Fruit fly (Drosophila melanogaster) whole organism, wandering third instar larva: ENCODE measurements around the gene CG7900.
A peak's percentile ranks its signal among the peaks of the same experiment; 100 is the strongest.

Source experiments
- Abd-B ChIP-seq: fragments of >200 bp; optimal IDR thresholded peaks from 2 replicates; lab custom pipeline; 2017; ENCODE audit warnings: missing biosample characterization, missing genetic modification characterization
- CG32264 ChIP-seq: fragments of 200-800 bp; sonication (Bioruptor generic); optimal IDR thresholded peaks from 2 replicates; lab custom pipeline; 2016; ENCODE audit warnings: missing biosample characterization, missing genetic modification characterization
- CG9705 ChIP-seq: fragments of 200-800 bp; sonication (Bioruptor generic); optimal IDR thresholded peaks from 2 replicates; lab custom pipeline; 2018; ENCODE audit warnings: missing biosample characterization, mild to moderate bottlenecking, missing genetic modification characterization
- CrebA ChIP-seq: fragments of 200-800 bp; sonication (Bioruptor generic); optimal IDR thresholded peaks from 2 replicates; lab custom pipeline; 2016; ENCODE audit warnings: missing biosample characterization, mild to moderate bottlenecking, missing genetic modification characterization, borderline replicate concordance
- Dfd ChIP-seq: fragments of >200 bp; optimal IDR thresholded peaks from 2 replicates; lab custom pipeline; 2017; ENCODE audit warnings: missing biosample characterization, missing genetic modification characterization
- Dif ChIP-seq: fragments of 200-275, 200-300 bp; sonication (Bioruptor generic); optimal IDR thresholded peaks from 2 replicates; lab custom pipeline; 2018; ENCODE audit warnings: missing biosample characterization, missing genetic modification characterization; ENCODE audit not compliant: partially characterized antibody
- GATAd ChIP-seq: sonication (Bioruptor generic); optimal IDR thresholded peaks from 2 replicates; lab custom pipeline; 2016; ENCODE audit warnings: missing biosample characterization, missing genetic modification characterization
- HLH106 ChIP-seq: fragments of 200-800 bp; optimal IDR thresholded peaks from 3 replicates; lab custom pipeline; 2019; ENCODE audit warnings: missing biosample characterization, mild to moderate bottlenecking, missing genetic modification characterization, moderate library complexity
- Hnf4 ChIP-seq: fragments of 200-800 bp; sonication (Bioruptor generic); optimal IDR thresholded peaks from 2 replicates; lab custom pipeline; 2016; ENCODE audit warnings: missing biosample characterization, mild to moderate bottlenecking, missing genetic modification characterization
- Hr78 ChIP-seq: fragments of >200 bp; optimal IDR thresholded peaks from 2 replicates; lab custom pipeline; 2017; ENCODE audit warnings: missing biosample characterization, missing genetic modification characterization
- Hr83 ChIP-seq: fragments of 200-300 bp; sonication (Bioruptor generic); optimal IDR thresholded peaks from 2 replicates; lab custom pipeline; 2016; ENCODE audit warnings: missing biosample characterization, mild to moderate bottlenecking, missing genetic modification characterization, moderate library complexity; ENCODE audit not compliant: poor library complexity, severe bottlenecking
- Jra ChIP-seq: sonication (Bioruptor generic); optimal IDR thresholded peaks from 2 replicates; lab custom pipeline; 2016; ENCODE audit warnings: missing biosample characterization, missing genetic modification characterization
- Mio ChIP-seq: sonication (Bioruptor generic); optimal IDR thresholded peaks from 2 replicates; lab custom pipeline; 2016; ENCODE audit warnings: missing biosample characterization, missing genetic modification characterization
- Myc ChIP-seq: fragments of >200 bp; optimal IDR thresholded peaks from 2 replicates; lab custom pipeline; 2017
- N ChIP-seq: fragments of >200 bp; optimal IDR thresholded peaks from 2 replicates; lab custom pipeline; 2018; ENCODE audit warnings: missing biosample characterization, missing external identifiers, missing genetic modification characterization
- OdsH ChIP-seq: fragments of 200-800 bp; sonication (Bioruptor generic); optimal IDR thresholded peaks from 2 replicates; lab custom pipeline; 2016; ENCODE audit warnings: missing biosample characterization, mild to moderate bottlenecking, missing genetic modification characterization
- Rel ChIP-seq, 2 experiments: fragments of 200-800 bp; sonication (Bioruptor generic) in 1 of 2; optimal IDR thresholded peaks; 2 replicates in 1 of 2; 3 replicates in 1 of 2; lab custom pipeline; 2016 to 2019; ENCODE audit warnings: mild to moderate bottlenecking in 2 of 2, missing biosample characterization in 2 of 2, missing genetic modification characterization in 2 of 2, moderate library complexity in 1 of 2
- Sp1 ChIP-seq: fragments of 200-800 bp; sonication (Bioruptor generic); optimal IDR thresholded peaks from 3 replicates; lab custom pipeline; 2019; ENCODE audit warnings: missing biosample characterization, mild to moderate bottlenecking, missing genetic modification characterization, moderate library complexity
- Vsx2 ChIP-seq: fragments of 200-300, 225-300 bp; sonication (Bioruptor generic); optimal IDR thresholded peaks from 2 replicates; lab custom pipeline; 2018; ENCODE audit warnings: missing biosample characterization, missing genetic modification characterization; ENCODE audit not compliant: partially characterized antibody
- br ChIP-seq: fragments of 200-800 bp; sonication (Bioruptor generic); optimal IDR thresholded peaks from 2 replicates; lab custom pipeline; 2016; ENCODE audit warnings: missing biosample characterization, missing genetic modification characterization
- brk ChIP-seq: fragments of 200-800 bp; sonication (Bioruptor generic); optimal IDR thresholded peaks from 2 replicates; lab custom pipeline; 2016; ENCODE audit warnings: missing biosample characterization, mild to moderate bottlenecking, missing genetic modification characterization
- dl ChIP-seq, 2 experiments: fragments of 175-275, 200-275 bp in 1 of 2; fragments of 200-275 bp in 1 of 2; sonication (Bioruptor generic); optimal IDR thresholded peaks; lab custom pipeline; 2018; ENCODE audit warnings: mild to moderate bottlenecking in 2 of 2, missing biosample characterization in 2 of 2, missing genetic modification characterization in 2 of 2, moderate library complexity in 2 of 2; ENCODE audit not compliant: partially characterized antibody in 2 of 2, insufficient read depth in 1 of 2
- dmrt93B ChIP-seq: fragments of 200-800 bp; sonication (Bioruptor generic); optimal IDR thresholded peaks from 2 replicates; lab custom pipeline; 2018; ENCODE audit warnings: missing biosample characterization, mild to moderate bottlenecking, missing genetic modification characterization
- dsf ChIP-seq: sonication (Bioruptor generic); optimal IDR thresholded peaks from 2 replicates; lab custom pipeline; 2016; ENCODE audit warnings: missing biosample characterization, missing genetic modification characterization, borderline replicate concordance
- ey ChIP-seq: fragments of 200-800 bp; sonication (Bioruptor generic); optimal IDR thresholded peaks from 2 replicates; lab custom pipeline; 2016; ENCODE audit warnings: missing biosample characterization, missing genetic modification characterization
- foxo ChIP-seq, 2 experiments: fragments of 200-800 bp; sonication (Bioruptor generic); optimal IDR thresholded peaks; 2 replicates in 1 of 2; 3 replicates in 1 of 2; lab custom pipeline; 2016 to 2017; ENCODE audit warnings: missing biosample characterization in 2 of 2, missing genetic modification characterization in 2 of 2
- fru ChIP-seq: fragments of 200-800 bp; sonication (Bioruptor generic); optimal IDR thresholded peaks from 3 replicates; lab custom pipeline; 2016; ENCODE audit warnings: missing biosample characterization, mild to moderate bottlenecking, missing genetic modification characterization
- h ChIP-seq: fragments of 200-800 bp; sonication (Bioruptor generic); optimal IDR thresholded peaks from 3 replicates; lab custom pipeline; 2016; ENCODE audit warnings: missing biosample characterization, mild to moderate bottlenecking, missing genetic modification characterization
- jim ChIP-seq: fragments of 175-275, 200-325 bp; sonication (Bioruptor generic); optimal IDR thresholded peaks from 2 replicates; lab custom pipeline; 2016; ENCODE audit warnings: missing biosample characterization, mild to moderate bottlenecking, missing genetic modification characterization
- lola ChIP-seq: fragments of >200 bp; optimal IDR thresholded peaks from 2 replicates; lab custom pipeline; 2017; ENCODE audit warnings: missing biosample characterization, missing genetic modification characterization
- pan ChIP-seq: fragments of >200 bp; optimal IDR thresholded peaks from 2 replicates; lab custom pipeline; 2017
- psq ChIP-seq: fragments of 200-800 bp; sonication (Bioruptor generic); optimal IDR thresholded peaks from 3 replicates; lab custom pipeline; 2017; ENCODE audit warnings: missing biosample characterization, mild to moderate bottlenecking, missing genetic modification characterization, moderate library complexity
- rgr ChIP-seq: fragments of 200-800 bp; sonication (Bioruptor generic); optimal IDR thresholded peaks from 3 replicates; lab custom pipeline; 2016; ENCODE audit warnings: missing biosample characterization, mild to moderate bottlenecking, missing genetic modification characterization
- sage ChIP-seq: fragments of 200-800 bp; sonication (Bioruptor generic); optimal IDR thresholded peaks from 2 replicates; lab custom pipeline; 2016; ENCODE audit warnings: missing biosample characterization, mild to moderate bottlenecking, missing genetic modification characterization
- sv ChIP-seq: fragments of 200-800 bp; sonication (Bioruptor generic); optimal IDR thresholded peaks from 3 replicates; lab custom pipeline; 2016; ENCODE audit warnings: missing biosample characterization, missing genetic modification characterization
- tai ChIP-seq: sonication (Bioruptor generic); optimal IDR thresholded peaks from 2 replicates; lab custom pipeline; 2016; ENCODE audit warnings: missing biosample characterization, missing genetic modification characterization
- usp ChIP-seq: fragments of >200 bp; optimal IDR thresholded peaks from 2 replicates; lab custom pipeline; 2017; ENCODE audit warnings: missing biosample characterization, missing genetic modification characterization
- woc ChIP-seq: sonication (Bioruptor generic); optimal IDR thresholded peaks from 2 replicates; lab custom pipeline; 2016; ENCODE audit warnings: missing biosample characterization, mild to moderate bottlenecking, missing genetic modification characterization

The CG7900 gene

DNA sequence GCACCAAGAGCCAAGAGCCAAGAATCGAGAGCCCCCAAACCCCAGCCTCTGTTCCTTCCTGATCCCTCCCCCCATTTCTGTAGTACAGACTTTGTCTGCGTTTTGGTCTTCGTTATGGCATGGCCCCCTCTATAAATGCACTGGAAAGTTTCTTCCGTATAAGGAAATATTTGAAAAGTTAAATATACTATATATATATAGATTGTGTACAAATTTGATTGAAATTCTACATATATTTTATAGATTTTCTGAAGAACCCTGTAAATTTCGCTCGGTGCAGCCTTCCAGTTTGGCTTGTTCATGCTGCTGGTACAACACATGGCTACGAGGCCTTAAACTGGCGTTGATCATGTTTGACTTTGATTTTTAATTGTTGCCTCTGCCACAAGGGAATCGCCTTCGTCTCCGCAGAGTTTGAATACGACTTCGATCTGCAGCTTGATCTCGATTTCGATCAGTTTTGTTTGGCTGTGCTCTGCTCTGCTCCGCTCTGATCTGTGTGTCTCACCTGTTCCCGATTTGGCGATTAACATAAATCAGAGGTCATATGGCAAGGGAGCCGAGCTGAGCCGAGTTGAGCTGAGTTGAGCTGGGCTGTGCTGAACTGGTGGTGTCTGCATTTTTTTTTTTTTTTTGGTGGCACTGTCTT, 60.2 kb downstream of the CG7900 start:
- TF ChIP-seq br (peak; percentile 9), N (no peak), Myc (lab: Kevin White, UChicago) (no peak), psq (GFP tag; lab: Kevin White, UChicago) (peak; percentile 79), Dif (no peak), CG32264 (no peak), GATAd (GFP tag; lab: Kevin White, UChicago) (no peak), h (peak; percentile 73), usp (GFP tag; lab: Kevin White, UChicago) (no peak), HLH106 (peak; percentile 78), CG9705 (GFP tag; lab: Kevin White, UChicago) (no peak), Hr83 (no peak), rgr (GFP tag; lab: Kevin White, UChicago) (peak; percentile 78), jim (GFP tag; lab: Kevin White, UChicago) (no peak), CrebA (no peak), brk (peak; percentile 87), Hr78 (GFP tag; lab: Kevin White, UChicago) (no peak), Mio (GFP tag; lab: Kevin White, UChicago) (no peak), dsf (no peak), fru (GFP tag; lab: Kevin White, UChicago) (peak; percentile 69), ey (GFP tag; lab: Kevin White, UChicago) (peak; percentile 46), foxo (GFP tag; optimal IDR thresholded peaks at IDR 0.05; lab: Kevin White, UChicago) (peak in 1 of 2 experiments; percentile 81), Rel (GFP tag; optimal IDR thresholded peaks at IDR 0.05; lab: Kevin White, UChicago) (peak; percentile 32), Rel (tag; optimal IDR thresholded peaks at IDR 0.05; lab: Kevin White, UChicago) (no peak), pan (lab: Kevin White, UChicago) (no peak), tai (GFP tag; lab: Kevin White, UChicago) (peak; percentile 16), Sp1 (GFP tag; lab: Kevin White, UChicago) (peak; percentile 73), OdsH (GFP tag; lab: Kevin White, UChicago) (peak; percentile 80), Abd-B (GFP tag; lab: Kevin White, UChicago) (no peak), Jra (GFP tag; lab: Kevin White, UChicago) (peak; percentile 19), sage (GFP tag; lab: Kevin White, UChicago) (peak; percentile 66), dmrt93B (GFP tag; lab: Kevin White, UChicago) (peak; percentile 55), woc (GFP tag; lab: Kevin White, UChicago) (peak; percentile 49), dl (GFP tag; optimal IDR thresholded peaks at IDR 0.05; lab: Kevin White, UChicago; ENCODE audit: insufficient read depth in 1 of 2, partially characterized antibody in 2 of 2) (no peak), Dfd (GFP tag; lab: Kevin White, UChicago) (no peak), Vsx2 (GFP tag; lab: Kevin White, UChicago) (no peak), lola (GFP tag; lab: Kevin White, UChicago) (no peak), Hnf4 (GFP tag; lab: Kevin White, UChicago) (peak; percentile 65), sv (GFP tag; lab: Kevin White, UChicago) (no peak)
- TF ChIP-seq, all 38 proteins: peak for 18
